Worm (Caenorhabditis elegans) whole organism, dauer: ENCODE data around the gene F36H9.1.

Experiments
- unc-62 ChIP-seq: sonication (generic microtip); optimal IDR thresholded peaks from 2 replicates; lab custom pipeline; 2017; ENCODE audit warnings: missing biosample characterization, missing genetic modification reagents, missing genetic modification characterization

F36H9.1 gene

ce11 chrV:1794218-1794617, at the start of gene F36H9.1:
Gene F36H9.1 (plus strand): TSS chrV:1794518.
- TF ChIP-seq unc-62 (GFP tag; lab: Kevin White, UChicago): no peak

ce11 chrV:1749053-1749452, 45.3 kb upstream of the F36H9.1 start, which contains the start of gene ZK697.8:
Gene ZK697.8 (minus strand): TSS chrV:1749153.
- TF ChIP-seq unc-62 (GFP tag; lab: Kevin White, UChicago): no peak

ce11 chrV:1751449-1751848, 42.9 kb upstream of the F36H9.1 start, which contains the start of gene srh-199:
Gene srh-199 (minus strand): TSS chrV:1751549.
- TF ChIP-seq unc-62 (GFP tag; lab: Kevin White, UChicago): no peak

ce11 chrV:1752496-1752895, 41.8 kb upstream of the F36H9.1 start, which contains the start of gene ZK697.1:
Gene ZK697.1 (plus strand): TSS chrV:1752796.
- no peak for TF ChIP-seq unc-62 (GFP tag; lab: Kevin White, UChicago)

- no peak for TF ChIP-seq unc-62 (GFP tag; lab: Kevin White, UChicago)
These were observed 38.7 kb upstream of the F36H9.1 start, which contains the start of gene ZK697.14 for ce11 chrV:1755589-1755988. Gene ZK697.14 (minus strand): TSS chrV:1755689.

- TF ChIP-seq unc-62 (GFP tag; lab: Kevin White, UChicago): no peak
These were observed 38.2 kb upstream of the F36H9.1 start for ce11 chrV:1756099-1756498.

- no peak for TF ChIP-seq unc-62 (GFP tag; lab: Kevin White, UChicago)
These were observed 37.5 kb upstream of the F36H9.1 start, which contains the start of gene clec-204 for ce11 chrV:1756856-1757255. Gene clec-204 (plus strand): TSS chrV:1757156.

ce11 chrV:1760682-1761081, 33.6 kb upstream of the F36H9.1 start, which contains the start of gene clec-205:
Gene clec-205 (plus strand): TSS chrV:1760893.
- no peak for TF ChIP-seq unc-62 (GFP tag; lab: Kevin White, UChicago)

- TF ChIP-seq unc-62 (GFP tag; lab: Kevin White, UChicago): no peak
These were observed 26.9 kb upstream of the F36H9.1 start for ce11 chrV:1767427-1767826.

- TF ChIP-seq unc-62 (GFP tag; lab: Kevin White, UChicago): no peak
These were observed 22.6 kb upstream of the F36H9.1 start, which contains the start of gene dhs-13 for ce11 chrV:1771727-1772126. Gene dhs-13 (minus strand): TSS chrV:1771734.

- TF ChIP-seq unc-62 (GFP tag; lab: Kevin White, UChicago): no peak
These were observed 21.2 kb upstream of the F36H9.1 start for ce11 chrV:1773120-1773519.

ce11 chrV:1774874-1775589, 19.3 kb upstream of the F36H9.1 start, which contains the start of gene F36H9.7:
Gene F36H9.7 (minus strand): TSS chrV:1774924.
- TF ChIP-seq unc-62 (GFP tag; lab: Kevin White, UChicago): no peak

ce11 chrV:1779136-1779535, 15.2 kb upstream of the F36H9.1 start, which contains the start of gene F36H9.4:
Gene F36H9.4 (minus strand): TSS chrV:1779236.
- TF ChIP-seq unc-62 (GFP tag; lab: Kevin White, UChicago): no peak

- no peak for TF ChIP-seq unc-62 (GFP tag; lab: Kevin White, UChicago)
These were observed 14.3 kb upstream of the F36H9.1 start for ce11 chrV:1779994-1780393.

ce11 chrV:1781922-1782321, 12.4 kb upstream of the F36H9.1 start, which contains the start of gene F36H9.5:
Gene F36H9.5 (minus strand): TSS chrV:1782022.
- TF ChIP-seq unc-62 (GFP tag; lab: Kevin White, UChicago): no peak

ce11 chrV:1788157-1788556, 6.2 kb upstream of the F36H9.1 start, which contains the start of gene F36H9.2:
Gene F36H9.2 (plus strand): TSS chrV:1788457.
- TF ChIP-seq unc-62 (GFP tag; lab: Kevin White, UChicago): no peak
